Fruit fly (Drosophila melanogaster) whole organism, pupa: ENCODE data around the gene CG11679.

Source experiments
- CG10348 ChIP-seq: fragments of 200-800 bp; sonication (Bioruptor generic); IDR thresholded peaks from 2 replicates; pipeline ENCODE4 v1.3.6; 2022; ENCODE audit warnings: missing biosample characterization, missing genetic modification characterization
- CG12605 ChIP-seq: fragments of 200-800 bp; sonication (Bioruptor generic); IDR thresholded peaks from 2 replicates; pipeline ENCODE4 v1.3.6; 2022; ENCODE audit warnings: missing biosample characterization, missing genetic modification characterization
- CG13204 ChIP-seq: fragments of 200-800 bp; sonication (Bioruptor generic); optimal IDR thresholded peaks from 2 replicates; lab custom pipeline; 2018; ENCODE audit warnings: missing biosample characterization, mild to moderate bottlenecking, missing genetic modification characterization, moderate library complexity
- CG14655 ChIP-seq: fragments of 200-800 bp; sonication (Bioruptor generic); optimal IDR thresholded peaks from 3 replicates; lab custom pipeline; 2017; ENCODE audit warnings: mild to moderate bottlenecking, missing biosample characterization, missing genetic modification reagents, missing genetic modification characterization
- CG15710 ChIP-seq: fragments of 200-800 bp; sonication (Bioruptor generic); optimal IDR thresholded peaks from 2 replicates; lab custom pipeline; 2018; ENCODE audit warnings: missing biosample characterization, mild to moderate bottlenecking, missing genetic modification characterization, moderate library complexity
- CG17806 ChIP-seq: fragments of 200-800 bp; sonication (Bioruptor generic); optimal IDR thresholded peaks from 2 replicates; lab custom pipeline; 2018; ENCODE audit warnings: missing biosample characterization, mild to moderate bottlenecking, missing genetic modification characterization, moderate library complexity
- CG32121 ChIP-seq: fragments of 200-800 bp; sonication (Bioruptor generic); IDR thresholded peaks from 2 replicates; pipeline ENCODE4 v1.3.6; 2022; ENCODE audit warnings: missing biosample characterization, missing genetic modification characterization
- CG34367 ChIP-seq: fragments of 200-800 bp; sonication (Bioruptor generic); optimal IDR thresholded peaks from 2 replicates; lab custom pipeline; 2018; ENCODE audit warnings: missing biosample characterization, mild to moderate bottlenecking, missing genetic modification characterization
- CG4496 ChIP-seq: fragments of 200-800 bp; sonication (Bioruptor generic); IDR thresholded peaks from 3 replicates; pipeline ENCODE4 v1.3.6; 2022; ENCODE audit warnings: missing biosample characterization, missing genetic modification characterization
- CG8159 ChIP-seq: fragments of 200-800 bp; sonication (Bioruptor generic); optimal IDR thresholded peaks from 3 replicates; lab custom pipeline; 2018; ENCODE audit warnings: missing biosample characterization, mild to moderate bottlenecking, missing genetic modification characterization, moderate library complexity
- CG8301 ChIP-seq: fragments of 200-800 bp; sonication (Bioruptor generic); optimal IDR thresholded peaks from 2 replicates; lab custom pipeline; 2018; ENCODE audit warnings: missing biosample characterization, mild to moderate bottlenecking, missing genetic modification characterization
- CG9948 ChIP-seq: fragments of 200-800 bp; sonication (Bioruptor generic); optimal IDR thresholded peaks from 2 replicates; lab custom pipeline; 2018; ENCODE audit warnings: missing biosample characterization, mild to moderate bottlenecking, missing genetic modification characterization, moderate library complexity
- D1 ChIP-seq: fragments of 200-800 bp; sonication (Bioruptor generic); optimal IDR thresholded peaks from 2 replicates; lab custom pipeline; 2018; ENCODE audit warnings: missing biosample characterization, mild to moderate bottlenecking, missing genetic modification characterization, moderate library complexity
- EcR ChIP-seq: fragments of 200-800 bp; sonication (Bioruptor generic); optimal IDR thresholded peaks from 3 replicates; lab custom pipeline; 2019; ENCODE audit warnings: missing biosample characterization, missing genetic modification characterization, mild to moderate bottlenecking, moderate library complexity, missing genetic modification reagents
- Ets98B ChIP-seq: fragments of 200-800 bp; sonication (Bioruptor generic); IDR thresholded peaks from 2 replicates; pipeline ENCODE4 v1.3.6; 2022; ENCODE audit warnings: missing biosample characterization, missing genetic modification characterization
- Pif1A ChIP-seq: fragments of 200-800 bp; sonication (Bioruptor generic); optimal IDR thresholded peaks from 3 replicates; lab custom pipeline; 2016; ENCODE audit warnings: missing biosample characterization, missing genetic modification characterization
- Pif1B ChIP-seq: fragments of 200-800 bp; sonication (Bioruptor generic); optimal IDR thresholded peaks from 3 replicates; lab custom pipeline; 2016; ENCODE audit warnings: missing biosample characterization, missing genetic modification characterization
- Snoo ChIP-seq: fragments of 200-800 bp; sonication (Bioruptor generic); optimal IDR thresholded peaks from 3 replicates; lab custom pipeline; 2017; ENCODE audit warnings: missing biosample characterization, mild to moderate bottlenecking, missing genetic modification characterization, inconsistent platforms
- fd96Ca ChIP-seq: fragments of 200-800 bp; sonication (Bioruptor generic); IDR thresholded peaks from 3 replicates; pipeline ENCODE4 v1.3.6; 2022; ENCODE audit warnings: missing biosample characterization, missing genetic modification characterization
- gl ChIP-seq: fragments of 200-800 bp; sonication (Bioruptor generic); optimal IDR thresholded peaks from 2 replicates; lab custom pipeline; 2018; ENCODE audit warnings: missing biosample characterization, mild to moderate bottlenecking, missing genetic modification characterization
- rn ChIP-seq: fragments of 200-800 bp; sonication (Bioruptor generic); IDR thresholded peaks from 2 replicates; pipeline ENCODE4 v1.3.6; 2022; ENCODE audit warnings: missing biosample characterization, missing genetic modification characterization

Gene CG11679

dm6 chrX:15745905-15746681 is 7.3 kb upstream of the CG11679 start, which contains the start of the genes CG8944 and CCT6:
Gene CG8944, minus strand, starts transcription at chrX:15746231.
Gene CCT6, plus strand, starts transcription at chrX:15746648.
- TF ChIP-seq Pif1B (GFP tag; lab: Kevin White, UChicago): no peak
- no peak for TF ChIP-seq rn
- TF ChIP-seq, all 21 proteins: peak for 0

DNA sequence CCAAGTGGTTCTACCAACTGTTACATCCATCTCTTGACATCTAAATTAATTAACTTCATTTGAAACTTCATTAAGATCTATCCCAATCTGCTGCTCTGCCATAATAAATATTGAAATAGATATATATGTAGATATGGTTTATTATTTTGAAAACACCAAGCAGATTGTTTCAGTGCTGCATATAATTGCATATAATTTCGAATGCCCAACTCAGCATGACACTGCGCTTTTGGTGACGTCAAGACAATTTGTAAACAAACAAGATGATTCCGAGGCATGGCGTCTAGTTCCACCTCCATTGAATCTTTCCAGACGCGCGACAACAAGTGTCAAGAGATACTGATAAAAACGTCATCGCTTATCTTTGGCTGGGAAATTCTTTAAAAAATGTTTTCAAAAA is 2.1 kb upstream of the CG11679 start:
- TF ChIP-seq CG15710 (tag; lab: Kevin White, UChicago) (no peak), D1 (tag; lab: Kevin White, UChicago) (no peak), CG8301 (tag; lab: Kevin White, UChicago) (no peak), CG17806 (tag; lab: Kevin White, UChicago) (no peak), CG34367 (tag; lab: Kevin White, UChicago) (no peak), Ets98B (GFP tag; lab: Robert Waterston, UW) (no peak), EcR (no peak), Pif1B (GFP tag; lab: Kevin White, UChicago) (no peak), CG32121 (GFP tag; lab: Robert Waterston, UW) (no peak)
- TF ChIP-seq, all 21 proteins: peak for 0

DNA sequence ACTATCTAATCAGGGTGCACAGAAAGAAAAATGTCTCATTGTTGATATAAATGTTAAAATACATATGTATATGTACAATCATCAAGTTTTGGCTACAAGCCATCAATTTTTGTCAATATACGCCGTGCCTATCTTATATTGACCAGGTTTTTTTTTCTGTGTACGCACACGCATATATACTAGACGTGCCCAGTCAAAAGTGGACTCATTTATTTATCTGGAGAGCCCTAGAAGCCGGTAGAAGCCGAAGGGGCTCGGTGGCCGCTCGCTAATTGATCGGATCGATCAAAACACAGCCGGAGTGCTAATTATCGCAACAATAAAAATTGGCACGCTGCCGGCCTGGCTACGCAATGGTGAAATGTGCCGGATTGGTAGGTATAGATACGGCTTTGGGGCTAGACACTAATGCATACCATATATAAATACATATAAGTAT is 1.6 kb upstream of the CG11679 start:
- TF ChIP-seq CG15710 (tag; lab: Kevin White, UChicago): peak; percentile 13
- TF ChIP-seq Pif1B (GFP tag; lab: Kevin White, UChicago): peak; percentile 56
- peak; percentile 38 for TF ChIP-seq CG8159
- TF ChIP-seq CG34367 (tag; lab: Kevin White, UChicago): no peak
- no peak for TF ChIP-seq EcR
- TF ChIP-seq Pif1A (GFP tag; lab: Kevin White, UChicago): peak; percentile 45
- no peak for TF ChIP-seq CG14655 (GFP tag; lab: Kevin White, UChicago)
- TF ChIP-seq D1 (tag; lab: Kevin White, UChicago): no peak
- TF ChIP-seq CG8301 (tag; lab: Kevin White, UChicago): peak; percentile 45
- TF ChIP-seq CG32121 (GFP tag; lab: Robert Waterston, UW): peak; percentile 74; the same call in 1 of the 2 replicates
- peak; percentile 70; the same call in 1 of the 3 replicates for TF ChIP-seq fd96Ca
- TF ChIP-seq gl (tag; lab: Kevin White, UChicago): no peak
- TF ChIP-seq CG4496 (GFP tag; lab: Robert Waterston, UW): peak; percentile 84
- TF ChIP-seq CG10348: no peak
- no peak for TF ChIP-seq CG13204 (GFP tag; lab: Kevin White, UChicago)
- TF ChIP-seq CG17806 (tag; lab: Kevin White, UChicago): peak; percentile 60
- TF ChIP-seq rn: no peak; the same call in 1 of the 2 replicates
- TF ChIP-seq Snoo (tag; lab: Kevin White, UChicago): peak; percentile 26
- 0 out of 2 replicates have a peak, but pooled peaks have one; percentile 44 for TF ChIP-seq CG12605
- TF ChIP-seq CG9948 (tag; lab: Kevin White, UChicago): peak; percentile 44
- TF ChIP-seq Ets98B (GFP tag; lab: Robert Waterston, UW): peak; percentile 68

dm6 chrX:15737110-15737509 is 1.6 kb downstream of the CG11679 start, which contains the start of gene Arp6:
Gene Arp6, minus strand, starts transcription at chrX:15737120.
- no peak for TF ChIP-seq gl (tag; lab: Kevin White, UChicago)
- TF ChIP-seq CG13204 (GFP tag; lab: Kevin White, UChicago): no peak
- no peak for TF ChIP-seq rn
- no peak for TF ChIP-seq Pif1B (GFP tag; lab: Kevin White, UChicago)
- no peak for TF ChIP-seq Snoo (tag; lab: Kevin White, UChicago)
- no peak for TF ChIP-seq D1 (tag; lab: Kevin White, UChicago)
- no peak for TF ChIP-seq CG9948 (tag; lab: Kevin White, UChicago)
- TF ChIP-seq fd96Ca: no peak
- TF ChIP-seq CG14655 (GFP tag; lab: Kevin White, UChicago): no peak
- TF ChIP-seq CG32121 (GFP tag; lab: Robert Waterston, UW): no peak
- no peak for TF ChIP-seq Ets98B (GFP tag; lab: Robert Waterston, UW)
- no peak for TF ChIP-seq CG34367 (tag; lab: Kevin White, UChicago)
- TF ChIP-seq CG17806 (tag; lab: Kevin White, UChicago): no peak
- no peak for TF ChIP-seq CG8159
- no peak for TF ChIP-seq CG8301 (tag; lab: Kevin White, UChicago)

DNA sequence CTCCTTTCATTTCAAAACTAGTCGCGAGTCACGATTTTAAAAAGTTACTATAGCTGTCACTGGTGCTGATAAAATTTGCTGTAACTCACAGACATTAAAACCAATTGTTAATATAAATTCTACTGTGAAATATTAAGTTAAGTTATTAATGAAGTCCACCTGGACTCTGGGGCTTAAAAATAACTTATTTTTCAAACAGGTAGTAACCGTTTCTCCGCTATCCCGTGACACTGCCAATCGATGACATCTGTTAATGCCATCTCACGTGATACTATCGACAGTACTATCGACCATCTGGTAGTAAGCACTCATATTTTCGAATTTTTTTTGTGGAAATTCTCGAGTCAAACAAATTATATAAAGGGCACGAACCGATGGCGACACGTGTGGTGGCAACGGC is 4.8 kb downstream of the CG11679 start, which contains the start of the genes CG12379 and MagR:
TSS of gene CG12379 (minus strand) at position 2 of the 400 bp plus-strand sequence.
TSS of gene MagR (plus strand) at position 276 of the 400 bp plus-strand sequence.
- TF ChIP-seq CG14655 (GFP tag; lab: Kevin White, UChicago) (no peak), CG17806 (tag; lab: Kevin White, UChicago) (peak; percentile 0), Pif1B (GFP tag; lab: Kevin White, UChicago) (no peak), CG8159 (peak; percentile 40), rn (no peak), Pif1A (GFP tag; lab: Kevin White, UChicago) (no peak), D1 (tag; lab: Kevin White, UChicago) (no peak), Ets98B (GFP tag; lab: Robert Waterston, UW) (no peak), CG32121 (GFP tag; lab: Robert Waterston, UW) (no peak), CG8301 (tag; lab: Kevin White, UChicago) (peak; percentile 21), CG9948 (tag; lab: Kevin White, UChicago) (peak; percentile 28), Snoo (tag; lab: Kevin White, UChicago) (peak; percentile 0), CG10348 (no peak), gl (tag; lab: Kevin White, UChicago) (no peak), CG15710 (tag; lab: Kevin White, UChicago) (peak; percentile 54), CG13204 (GFP tag; lab: Kevin White, UChicago) (no peak), CG34367 (tag; lab: Kevin White, UChicago) (no peak), fd96Ca (no peak), EcR (no peak), CG12605 (no peak), CG4496 (GFP tag; lab: Robert Waterston, UW) (peak; percentile 6; the same call in 1 of the 3 replicates)
